Worm (Caenorhabditis elegans) whole organism, late embryonic: ENCODE results near the gene srbc-25.

Source experiments
- C08G9.2 ChIP-seq: sonication (generic microtip); optimal IDR thresholded peaks from 2 replicates; lab custom pipeline; 2016; ENCODE audit warnings: mild to moderate bottlenecking, missing genetic modification characterization, moderate library complexity, missing compliant biosample characterization
- F13H6.1 ChIP-seq: sonication (generic microtip); optimal IDR thresholded peaks from 2 replicates; lab custom pipeline; 2016; ENCODE audit warnings: missing genetic modification characterization, missing compliant biosample characterization
- T23F11.4 ChIP-seq: fragments of 200-800 bp; sonication (Bioruptor generic); optimal IDR thresholded peaks from 2 replicates; lab custom pipeline; 2018; ENCODE audit warnings: mild to moderate bottlenecking, missing genetic modification characterization, missing compliant biosample characterization
- Y22D7AL.16 ChIP-seq: sonication (generic microtip); optimal IDR thresholded peaks from 2 replicates; lab custom pipeline; 2016; ENCODE audit warnings: missing genetic modification characterization, missing compliant biosample characterization
- ahr-1 ChIP-seq: sonication (generic microtip); optimal IDR thresholded peaks from 2 replicates; lab custom pipeline; 2016; ENCODE audit warnings: missing genetic modification characterization, missing compliant biosample characterization
- ama-1 ChIP-seq: fragments of 150-350 bp; optimal IDR thresholded peaks from 2 replicates; lab custom pipeline; 2014
- ceh-14 ChIP-seq: sonication (generic microtip); optimal IDR thresholded peaks from 2 replicates; lab custom pipeline; 2016; ENCODE audit warnings: missing genotype, missing genetic modification characterization, missing compliant biosample characterization
- ceh-19 ChIP-seq: fragments of 200-800 bp; sonication (Bioruptor generic); optimal IDR thresholded peaks from 2 replicates; lab custom pipeline; 2018; ENCODE audit warnings: mild to moderate bottlenecking, missing genetic modification characterization, missing compliant biosample characterization
- ceh-30 ChIP-seq: fragments of 150-350 bp; optimal IDR thresholded peaks from 2 replicates; lab custom pipeline; 2014; ENCODE audit warnings: missing biosample characterization, missing genetic modification characterization
- ceh-31 ChIP-seq: sonication (generic microtip); optimal IDR thresholded peaks from 2 replicates; lab custom pipeline; 2016; ENCODE audit warnings: missing genetic modification characterization, missing compliant biosample characterization
- ceh-45 ChIP-seq: fragments of 200-800 bp; sonication (Bioruptor generic); IDR thresholded peaks from 2 replicates; pipeline ENCODE4 v1.3.6; 2022; ENCODE audit warnings: missing genetic modification reagents, missing genetic modification characterization, missing compliant biosample characterization
- ceh-48 ChIP-seq: sonication (generic microtip); optimal IDR thresholded peaks from 2 replicates; lab custom pipeline; 2016; ENCODE audit warnings: missing genetic modification characterization, inconsistent platforms, missing compliant biosample characterization
- ceh-6 ChIP-seq: fragments of 200-800 bp; sonication (Bioruptor generic); optimal IDR thresholded peaks from 2 replicates; lab custom pipeline; 2018; ENCODE audit warnings: mild to moderate bottlenecking, missing genetic modification characterization, missing compliant biosample characterization
- che-1 ChIP-seq: sonication (generic microtip); optimal IDR thresholded peaks from 2 replicates; lab custom pipeline; 2016; ENCODE audit warnings: mild to moderate bottlenecking, missing genetic modification characterization, missing compliant biosample characterization
- dmd-4 ChIP-seq: sonication (generic microtip); optimal IDR thresholded peaks from 2 replicates; lab custom pipeline; 2016; ENCODE audit warnings: borderline replicate concordance, missing genetic modification characterization, missing compliant biosample characterization
- elt-2 ChIP-seq: sonication (generic microtip); optimal IDR thresholded peaks from 2 replicates; lab custom pipeline; 2016; ENCODE audit warnings: missing genetic modification reagents, missing genetic modification characterization, missing compliant biosample characterization
- elt-4 ChIP-seq: sonication (generic microtip); optimal IDR thresholded peaks from 2 replicates; lab custom pipeline; 2016; ENCODE audit warnings: missing genetic modification characterization, missing compliant biosample characterization
- ets-4 ChIP-seq: sonication (generic microtip); optimal IDR thresholded peaks from 2 replicates; lab custom pipeline; 2016; ENCODE audit warnings: missing genetic modification characterization, missing compliant biosample characterization
- eyg-1 ChIP-seq: sonication (generic microtip); optimal IDR thresholded peaks from 2 replicates; lab custom pipeline; 2016; ENCODE audit warnings: missing genotype, missing genetic modification characterization, missing compliant biosample characterization
- fkh-6 ChIP-seq: sonication (generic microtip); optimal IDR thresholded peaks from 2 replicates; lab custom pipeline; 2016; ENCODE audit warnings: missing genetic modification characterization, missing compliant biosample characterization
- gmeb-2 ChIP-seq: sonication (generic microtip); optimal IDR thresholded peaks from 2 replicates; lab custom pipeline; 2016; ENCODE audit warnings: missing genetic modification characterization, inconsistent platforms, missing compliant biosample characterization
- hlh-15 ChIP-seq: sonication (generic microtip); optimal IDR thresholded peaks from 2 replicates; lab custom pipeline; 2016; ENCODE audit warnings: missing genetic modification characterization, missing compliant biosample characterization
- hlh-30 ChIP-seq: sonication (generic microtip); optimal IDR thresholded peaks from 2 replicates; lab custom pipeline; 2017; ENCODE audit warnings: antibody characterized with exemption, missing genetic modification characterization, missing compliant biosample characterization; ENCODE audit not compliant: insufficient read depth
- hlh-6 ChIP-seq: sonication (generic microtip); optimal IDR thresholded peaks from 2 replicates; lab custom pipeline; 2016; ENCODE audit warnings: missing genotype, missing genetic modification characterization, missing compliant biosample characterization
- hlh-8 ChIP-seq: sonication (generic microtip); optimal IDR thresholded peaks from 2 replicates; lab custom pipeline; 2016; ENCODE audit warnings: missing genotype, missing genetic modification characterization, missing compliant biosample characterization
- lin-11 ChIP-seq: fragments of 200-800 bp; sonication (Bioruptor generic); optimal IDR thresholded peaks from 2 replicates; lab custom pipeline; 2018; ENCODE audit warnings: mild to moderate bottlenecking, missing genetic modification characterization, missing compliant biosample characterization
- madf-2 ChIP-seq: sonication (generic microtip); optimal IDR thresholded peaks from 2 replicates; lab custom pipeline; 2017; ENCODE audit warnings: missing genetic modification characterization, missing compliant biosample characterization
- mec-3 ChIP-seq: sonication (generic microtip); optimal IDR thresholded peaks from 2 replicates; lab custom pipeline; 2016; ENCODE audit warnings: borderline replicate concordance, missing genetic modification characterization, missing compliant biosample characterization
- nfya-1 ChIP-seq: sonication (generic microtip); optimal IDR thresholded peaks from 2 replicates; lab custom pipeline; 2017; ENCODE audit warnings: missing genetic modification characterization, mild to moderate bottlenecking, missing compliant biosample characterization, antibody characterized with exemption, moderate library complexity
- odd-2 ChIP-seq: sonication (generic microtip); optimal IDR thresholded peaks from 2 replicates; lab custom pipeline; 2017; ENCODE audit warnings: antibody characterized with exemption, mild to moderate bottlenecking, missing genetic modification characterization, missing compliant biosample characterization
- pag-3 ChIP-seq: sonication (generic microtip); optimal IDR thresholded peaks from 2 replicates; lab custom pipeline; 2016; ENCODE audit warnings: missing compliant biosample characterization, missing genetic modification characterization, borderline replicate concordance
- pha-2 ChIP-seq: sonication (generic microtip); optimal IDR thresholded peaks from 2 replicates; lab custom pipeline; 2017; ENCODE audit warnings: mild to moderate bottlenecking, missing genetic modification characterization, missing compliant biosample characterization
- pqm-1 ChIP-seq: sonication (generic microtip); optimal IDR thresholded peaks from 2 replicates; lab custom pipeline; 2016; ENCODE audit warnings: missing genetic modification characterization, missing compliant biosample characterization
- ref-2 ChIP-seq: sonication (generic microtip); optimal IDR thresholded peaks from 2 replicates; lab custom pipeline; 2016; ENCODE audit warnings: missing genetic modification characterization, missing compliant biosample characterization
- sdc-2 ChIP-seq: sonication (generic microtip); optimal IDR thresholded peaks from 2 replicates; lab custom pipeline; 2016; ENCODE audit warnings: missing genotype, missing genetic modification characterization, missing compliant biosample characterization
- sox-2 ChIP-seq: fragments of 200-800 bp; sonication (Bioruptor generic); IDR thresholded peaks from 2 replicates; pipeline ENCODE4 v1.3.6; 2022; ENCODE audit warnings: missing genetic modification reagents, missing genetic modification characterization, missing compliant biosample characterization
- tbx-2 ChIP-seq: sonication (generic microtip); optimal IDR thresholded peaks from 2 replicates; lab custom pipeline; 2016; ENCODE audit warnings: missing genetic modification characterization, missing compliant biosample characterization
- ttx-3 ChIP-seq: sonication (generic microtip); optimal IDR thresholded peaks from 2 replicates; lab custom pipeline; 2016; ENCODE audit warnings: missing genetic modification reagents, missing genetic modification characterization, missing compliant biosample characterization
- unc-42 ChIP-seq: sonication (generic microtip); optimal IDR thresholded peaks from 2 replicates; lab custom pipeline; 2016; ENCODE audit warnings: missing genotype, missing genetic modification characterization, missing compliant biosample characterization
- unc-55 ChIP-seq: sonication (generic microtip); optimal IDR thresholded peaks from 2 replicates; lab custom pipeline; 2017; ENCODE audit warnings: missing biosample characterization, missing genetic modification reagents, missing genetic modification characterization
- unc-86 ChIP-seq: sonication (generic microtip); optimal IDR thresholded peaks from 2 replicates; lab custom pipeline; 2016; ENCODE audit warnings: missing genetic modification characterization, missing compliant biosample characterization
- ztf-16 ChIP-seq: sonication (generic microtip); optimal IDR thresholded peaks from 2 replicates; lab custom pipeline; 2017; ENCODE audit warnings: missing genetic modification characterization, missing compliant biosample characterization

Gene srbc-25

DNA sequence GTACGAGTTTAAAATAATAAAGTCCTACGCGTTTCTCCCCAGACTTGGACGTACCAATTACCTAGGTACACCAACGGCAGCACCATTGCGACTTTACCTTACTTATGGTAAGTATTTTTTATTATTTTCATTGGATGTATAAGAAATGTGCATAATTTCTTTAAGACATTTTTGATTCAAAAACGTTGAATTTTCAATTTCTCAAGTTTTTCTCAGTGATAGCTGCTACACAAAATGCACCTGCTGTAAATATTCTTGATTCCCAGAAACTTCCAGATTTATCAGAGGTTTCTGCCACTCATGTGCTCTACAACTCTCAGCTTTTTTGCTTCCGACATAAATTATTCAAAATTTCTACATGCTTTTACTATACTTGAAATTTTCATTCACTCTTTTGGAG is 8.2 kb downstream of the srbc-25 start, which contains the start of gene srh-159:
srh-159 (plus strand) TSS at position 301 of the 400 bp plus-strand sequence.
- TF ChIP-seq hlh-8 (tag; lab: Kevin White, UChicago) (no peak), unc-42 (tag; lab: Kevin White, UChicago) (no peak), ama-1 (no peak), ref-2 (tag; lab: Kevin White, UChicago) (no peak), tbx-2 (tag; lab: Kevin White, UChicago) (no peak), ahr-1 (tag; lab: Kevin White, UChicago) (no peak), unc-55 (GFP tag; lab: Kevin White, UChicago) (no peak), mec-3 (tag; lab: Kevin White, UChicago) (no peak), pqm-1 (tag; lab: Kevin White, UChicago) (no peak), nfya-1 (no peak), eyg-1 (tag; lab: Kevin White, UChicago) (no peak), fkh-6 (tag; lab: Kevin White, UChicago) (no peak), hlh-15 (no peak), ceh-45 (GFP tag; lab: Robert Waterston, UW) (no peak), ceh-48 (tag; lab: Kevin White, UChicago) (no peak), Y22D7AL.16 (tag; lab: Kevin White, UChicago) (no peak), ceh-14 (no peak), sdc-2 (tag; lab: Kevin White, UChicago) (no peak)

DNA sequence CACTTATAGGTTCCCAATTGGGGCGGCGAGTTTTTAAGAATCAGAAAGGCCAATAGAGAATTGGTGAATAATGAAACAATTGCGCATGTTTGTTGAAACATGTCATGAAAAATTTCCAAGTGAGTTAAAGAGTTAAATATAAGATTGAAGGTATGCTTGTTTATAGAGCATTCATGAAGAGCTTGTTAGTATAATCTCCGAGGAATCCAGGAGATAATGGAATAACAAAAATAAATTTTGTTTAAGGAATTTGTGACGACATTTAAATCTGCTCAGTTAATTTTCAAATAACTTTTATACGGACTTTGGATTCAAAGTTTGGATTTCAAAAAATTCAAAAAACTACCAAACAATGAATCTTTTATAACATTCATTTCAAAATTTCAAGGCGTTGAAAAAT is 16.6 kb downstream of the srbc-25 start, which contains the start of gene str-199:
str-199 (minus strand) TSS at position 101 of the 400 bp plus-strand sequence.
- no peak for TF ChIP-seq elt-2 (tag; lab: Kevin White, UChicago)
- TF ChIP-seq ahr-1 (tag; lab: Kevin White, UChicago), result no peak
- no peak for TF ChIP-seq ttx-3

DNA sequence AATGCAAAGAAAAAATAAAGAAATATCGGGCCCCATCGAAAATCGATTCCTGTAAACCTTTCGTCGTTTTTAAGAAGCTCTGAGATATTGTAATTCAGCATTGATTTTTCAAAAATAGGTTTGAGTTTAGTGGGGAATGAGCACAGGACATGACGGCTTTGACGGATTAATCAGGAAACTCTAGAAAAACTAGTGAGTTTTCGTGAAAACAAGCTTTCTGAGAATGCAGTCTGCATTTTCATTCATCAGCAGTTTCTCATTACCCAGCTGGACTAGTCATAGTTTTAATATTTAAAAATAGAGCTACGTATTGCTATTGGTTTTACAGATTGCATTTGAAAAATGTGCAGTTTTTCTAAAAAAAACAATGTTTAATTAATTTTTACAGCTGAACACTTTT is 18.4 kb downstream of the srbc-25 start, which contains the start of gene srz-47:
srz-47 (minus strand) TSS at position 101 of the 400 bp plus-strand sequence.
- no peak for TF ChIP-seq elt-4 (tag; lab: Kevin White, UChicago)
- TF ChIP-seq odd-2 (tag; lab: Kevin White, UChicago), result no peak
- TF ChIP-seq pag-3, result no peak
- no peak for TF ChIP-seq T23F11.4
- no peak for TF ChIP-seq C08G9.2 (tag; lab: Kevin White, UChicago)
- TF ChIP-seq ceh-31 (tag; lab: Kevin White, UChicago), result no peak
- no peak for TF ChIP-seq ref-2 (tag; lab: Kevin White, UChicago)
- TF ChIP-seq gmeb-2 (tag; lab: Kevin White, UChicago), result no peak
- no peak for TF ChIP-seq pha-2
- no peak for TF ChIP-seq F13H6.1 (tag; lab: Kevin White, UChicago)
- TF ChIP-seq ztf-16 (tag; lab: Kevin White, UChicago), result no peak
- TF ChIP-seq mec-3 (tag; lab: Kevin White, UChicago), result no peak
- no peak for TF ChIP-seq hlh-8 (tag; lab: Kevin White, UChicago)

DNA sequence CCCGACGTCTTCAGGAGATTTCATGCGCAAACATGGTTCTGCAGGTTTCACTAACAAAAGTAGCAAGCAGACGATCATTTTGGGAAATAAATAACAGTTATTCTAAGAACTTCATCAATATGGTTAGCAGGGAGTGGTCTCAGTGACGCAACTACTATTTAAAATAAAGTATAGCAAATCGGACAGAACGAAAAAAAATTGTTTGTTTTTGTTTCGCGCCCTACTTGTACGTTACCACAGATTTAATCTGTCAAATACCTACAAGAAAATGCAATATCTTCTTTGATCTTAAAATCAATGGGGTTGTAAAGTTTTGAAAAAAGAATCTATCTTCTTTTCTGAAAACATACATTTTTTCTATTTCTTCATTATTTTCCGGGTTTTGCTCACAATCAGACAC is 25.1 kb downstream of the srbc-25 start, which contains the start of gene srz-96:
srz-96 (plus strand) TSS at position 301 of the 400 bp plus-strand sequence.
- TF ChIP-seq ets-4 (tag; lab: Kevin White, UChicago), result no peak
- TF ChIP-seq che-1, result no peak
- no peak for TF ChIP-seq lin-11
- no peak for TF ChIP-seq hlh-30 (tag; lab: Kevin White, UChicago)
- TF ChIP-seq ceh-6 (GFP tag; lab: Kevin White, UChicago), result no peak
- no peak for TF ChIP-seq ref-2 (tag; lab: Kevin White, UChicago)
- TF ChIP-seq unc-42 (tag; lab: Kevin White, UChicago), result no peak

DNA sequence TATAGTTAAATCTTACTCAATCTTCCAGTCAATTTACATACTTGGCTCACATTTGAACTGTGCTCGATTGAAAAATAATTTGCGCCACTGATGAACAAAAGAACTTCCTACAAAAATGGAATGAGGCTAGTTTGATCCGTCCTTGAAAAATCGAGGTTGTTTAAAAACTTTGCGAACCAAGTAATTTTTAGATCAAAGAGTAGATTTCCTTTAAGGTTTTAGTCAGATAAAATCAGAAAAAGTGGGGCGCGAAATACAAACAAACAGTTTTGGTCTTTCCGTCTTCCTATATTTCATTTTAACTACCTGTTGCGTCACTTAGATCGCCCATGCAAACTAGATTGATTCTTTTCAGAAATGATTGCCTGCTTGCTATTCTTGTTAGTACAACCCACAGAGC is 28.0 kb downstream of the srbc-25 start, which contains the start of gene Y68A4A.10:
Y68A4A.10 (plus strand) TSS at position 301 of the 400 bp plus-strand sequence.
- TF ChIP-seq dmd-4 (tag; lab: Kevin White, UChicago), result no peak
- no peak for TF ChIP-seq sox-2
- no peak for TF ChIP-seq hlh-6 (tag; lab: Kevin White, UChicago)
- no peak for TF ChIP-seq ceh-48 (tag; lab: Kevin White, UChicago)
- no peak for TF ChIP-seq elt-4 (tag; lab: Kevin White, UChicago)
- TF ChIP-seq unc-86 (tag; lab: Kevin White, UChicago), result no peak
- no peak for TF ChIP-seq fkh-6 (tag; lab: Kevin White, UChicago)
- TF ChIP-seq che-1, result no peak
- TF ChIP-seq madf-2 (tag; lab: Kevin White, UChicago), result no peak
- no peak for TF ChIP-seq ceh-30
- no peak for TF ChIP-seq ceh-19 (GFP tag; lab: Kevin White, UChicago)
